Worm (Caenorhabditis elegans) whole organism, mixed stage, embryonic: ENCODE measurements around the gene F21H7.3.

Experiments
- blmp-1 ChIP-seq: fragments of 150-350 bp; optimal IDR thresholded peaks from 2 replicates; lab custom pipeline; 2014; ENCODE audit warnings: missing biosample characterization, missing genetic modification characterization
- drap-1 ChIP-seq: fragments of 200-800 bp; sonication (Bioruptor generic); optimal IDR thresholded peaks from 3 replicates; lab custom pipeline; 2018; ENCODE audit warnings: mild to moderate bottlenecking, missing genetic modification characterization, missing compliant biosample characterization
- pha-4 ChIP-seq: fragments of 150-350 bp; optimal IDR thresholded peaks from 2 replicates; lab custom pipeline; 2018; ENCODE audit warnings: missing biosample characterization, missing genetic modification reagents, missing genetic modification characterization
- snpc-4 ChIP-seq: fragments of 150-350 bp; optimal IDR thresholded peaks from 2 replicates; lab custom pipeline; 2014; ENCODE audit warnings: missing biosample characterization, missing genetic modification characterization
- unc-39 ChIP-seq: fragments of 150-350 bp; optimal IDR thresholded peaks from 2 replicates; lab custom pipeline; 2014; ENCODE audit warnings: missing biosample characterization, missing genetic modification characterization
- unc-62 ChIP-seq: fragments of 150-350 bp; optimal IDR thresholded peaks from 2 replicates; lab custom pipeline; 2014; ENCODE audit warnings: missing biosample characterization, missing genetic modification reagents, missing genetic modification characterization
- ztf-11 ChIP-seq: fragments of 150-350 bp; optimal IDR thresholded peaks from 2 replicates; lab custom pipeline; 2014; ENCODE audit warnings: missing biosample characterization, missing genetic modification characterization

DNA sequence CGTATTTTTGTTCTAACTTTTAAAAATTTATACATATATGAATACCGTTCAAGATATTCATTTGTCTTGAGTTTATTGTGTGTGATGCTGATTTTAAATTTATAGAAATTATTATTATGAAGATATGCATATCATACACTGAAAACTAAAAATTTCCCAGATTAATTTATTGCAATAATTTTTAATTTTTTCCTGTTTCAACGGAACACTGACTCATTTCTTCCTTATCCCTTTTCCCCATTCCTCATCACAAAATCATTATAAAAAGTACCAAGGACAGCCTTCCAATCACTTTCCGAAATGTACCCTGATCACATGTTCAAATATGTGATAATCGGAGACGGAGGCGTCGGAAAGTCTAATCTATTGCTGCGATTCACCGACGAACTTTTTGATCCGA is 40.4 kb downstream of the F21H7.3 start, which contains the start of gene rabr-4:
- TF ChIP-seq pha-4 (tag; lab: Kevin White, UChicago): no peak
- TF ChIP-seq ztf-11 (tag; lab: Kevin White, UChicago): no peak
- no peak for TF ChIP-seq blmp-1 (tag; lab: Kevin White, UChicago)
- no peak for TF ChIP-seq unc-39 (tag; lab: Kevin White, UChicago)
- no peak for TF ChIP-seq unc-62 (GFP tag; lab: Kevin White, UChicago)
- TF ChIP-seq drap-1: no peak
- no peak for TF ChIP-seq snpc-4 (tag; lab: Kevin White, UChicago)
